Fruit fly (Drosophila melanogaster) whole organism, wandering third instar larva: ENCODE data around the gene ND-30.

Source experiments
- CG32264 ChIP-seq: fragments of 200-800 bp; sonication (Bioruptor generic); optimal IDR thresholded peaks from 2 replicates; lab custom pipeline; 2016; ENCODE audit warnings: missing biosample characterization, missing genetic modification characterization
- CG9705 ChIP-seq: fragments of 200-800 bp; sonication (Bioruptor generic); optimal IDR thresholded peaks from 2 replicates; lab custom pipeline; 2018; ENCODE audit warnings: missing biosample characterization, mild to moderate bottlenecking, missing genetic modification characterization
- Dfd ChIP-seq: fragments of >200 bp; optimal IDR thresholded peaks from 2 replicates; lab custom pipeline; 2017; ENCODE audit warnings: missing biosample characterization, missing genetic modification characterization
- GATAd ChIP-seq: sonication (Bioruptor generic); optimal IDR thresholded peaks from 2 replicates; lab custom pipeline; 2016; ENCODE audit warnings: missing biosample characterization, missing genetic modification characterization
- HLH106 ChIP-seq: fragments of 200-800 bp; optimal IDR thresholded peaks from 3 replicates; lab custom pipeline; 2019; ENCODE audit warnings: missing biosample characterization, mild to moderate bottlenecking, missing genetic modification characterization, moderate library complexity
- Hnf4 ChIP-seq: fragments of 200-800 bp; sonication (Bioruptor generic); optimal IDR thresholded peaks from 2 replicates; lab custom pipeline; 2016; ENCODE audit warnings: missing biosample characterization, mild to moderate bottlenecking, missing genetic modification characterization
- Hr78 ChIP-seq: fragments of >200 bp; optimal IDR thresholded peaks from 2 replicates; lab custom pipeline; 2017; ENCODE audit warnings: missing biosample characterization, missing genetic modification characterization
- Hr83 ChIP-seq: fragments of 200-300 bp; sonication (Bioruptor generic); optimal IDR thresholded peaks from 2 replicates; lab custom pipeline; 2016; ENCODE audit warnings: missing biosample characterization, mild to moderate bottlenecking, missing genetic modification characterization, moderate library complexity; ENCODE audit not compliant: poor library complexity, severe bottlenecking
- Mio ChIP-seq: sonication (Bioruptor generic); optimal IDR thresholded peaks from 2 replicates; lab custom pipeline; 2016; ENCODE audit warnings: missing biosample characterization, missing genetic modification characterization
- Myc ChIP-seq: fragments of >200 bp; optimal IDR thresholded peaks from 2 replicates; lab custom pipeline; 2017
- N ChIP-seq: fragments of >200 bp; optimal IDR thresholded peaks from 2 replicates; lab custom pipeline; 2018; ENCODE audit warnings: missing biosample characterization, missing external identifiers, missing genetic modification characterization
- OdsH ChIP-seq: fragments of 200-800 bp; sonication (Bioruptor generic); optimal IDR thresholded peaks from 2 replicates; lab custom pipeline; 2016; ENCODE audit warnings: missing biosample characterization, mild to moderate bottlenecking, missing genetic modification characterization
- Rel ChIP-seq, 2 experiments: fragments of 200-800 bp; sonication (Bioruptor generic) in 1 of 2; optimal IDR thresholded peaks; 2 replicates in 1 of 2; 3 replicates in 1 of 2; lab custom pipeline; 2016 to 2019; ENCODE audit warnings: mild to moderate bottlenecking in 2 of 2, missing biosample characterization in 2 of 2, missing genetic modification characterization in 2 of 2, moderate library complexity in 1 of 2
- Sp1 ChIP-seq: fragments of 200-800 bp; sonication (Bioruptor generic); optimal IDR thresholded peaks from 3 replicates; lab custom pipeline; 2019; ENCODE audit warnings: missing biosample characterization, mild to moderate bottlenecking, missing genetic modification characterization, moderate library complexity
- Vsx2 ChIP-seq: fragments of 200-300, 225-300 bp; sonication (Bioruptor generic); optimal IDR thresholded peaks from 2 replicates; lab custom pipeline; 2018; ENCODE audit warnings: missing biosample characterization, missing genetic modification characterization; ENCODE audit not compliant: partially characterized antibody
- br ChIP-seq: fragments of 200-800 bp; sonication (Bioruptor generic); optimal IDR thresholded peaks from 2 replicates; lab custom pipeline; 2016; ENCODE audit warnings: missing biosample characterization, missing genetic modification characterization
- brk ChIP-seq: fragments of 200-800 bp; sonication (Bioruptor generic); optimal IDR thresholded peaks from 2 replicates; lab custom pipeline; 2016; ENCODE audit warnings: missing biosample characterization, mild to moderate bottlenecking, missing genetic modification characterization
- dl ChIP-seq, 2 experiments: fragments of 175-275, 200-275 bp in 1 of 2; fragments of 200-275 bp in 1 of 2; sonication (Bioruptor generic); optimal IDR thresholded peaks; lab custom pipeline; 2018; ENCODE audit warnings: mild to moderate bottlenecking in 2 of 2, missing biosample characterization in 2 of 2, missing genetic modification characterization in 2 of 2, moderate library complexity in 2 of 2; ENCODE audit not compliant: partially characterized antibody in 2 of 2, insufficient read depth in 1 of 2
- dmrt93B ChIP-seq: fragments of 200-800 bp; sonication (Bioruptor generic); optimal IDR thresholded peaks from 2 replicates; lab custom pipeline; 2018; ENCODE audit warnings: missing biosample characterization, mild to moderate bottlenecking, missing genetic modification characterization
- dsf ChIP-seq: sonication (Bioruptor generic); optimal IDR thresholded peaks from 2 replicates; lab custom pipeline; 2016; ENCODE audit warnings: missing biosample characterization, missing genetic modification characterization, borderline replicate concordance
- ey ChIP-seq: fragments of 200-800 bp; sonication (Bioruptor generic); optimal IDR thresholded peaks from 2 replicates; lab custom pipeline; 2016; ENCODE audit warnings: missing biosample characterization, missing genetic modification characterization
- foxo ChIP-seq, 2 experiments: fragments of 200-800 bp; sonication (Bioruptor generic); optimal IDR thresholded peaks; 2 replicates in 1 of 2; 3 replicates in 1 of 2; lab custom pipeline; 2016 to 2017; ENCODE audit warnings: missing biosample characterization in 2 of 2, missing genetic modification characterization in 2 of 2
- fru ChIP-seq: fragments of 200-800 bp; sonication (Bioruptor generic); optimal IDR thresholded peaks from 3 replicates; lab custom pipeline; 2016; ENCODE audit warnings: missing biosample characterization, mild to moderate bottlenecking, missing genetic modification characterization
- h ChIP-seq: fragments of 200-800 bp; sonication (Bioruptor generic); optimal IDR thresholded peaks from 3 replicates; lab custom pipeline; 2016; ENCODE audit warnings: missing biosample characterization, mild to moderate bottlenecking, missing genetic modification characterization
- jim ChIP-seq: fragments of 175-275, 200-325 bp; sonication (Bioruptor generic); optimal IDR thresholded peaks from 2 replicates; lab custom pipeline; 2016; ENCODE audit warnings: missing biosample characterization, mild to moderate bottlenecking, missing genetic modification characterization
- lola ChIP-seq: fragments of >200 bp; optimal IDR thresholded peaks from 2 replicates; lab custom pipeline; 2017; ENCODE audit warnings: missing biosample characterization, missing genetic modification characterization
- pan ChIP-seq: fragments of >200 bp; optimal IDR thresholded peaks from 2 replicates; lab custom pipeline; 2017
- psq ChIP-seq: fragments of 200-800 bp; sonication (Bioruptor generic); optimal IDR thresholded peaks from 3 replicates; lab custom pipeline; 2017; ENCODE audit warnings: missing biosample characterization, mild to moderate bottlenecking, missing genetic modification characterization, moderate library complexity
- rgr ChIP-seq: fragments of 200-800 bp; sonication (Bioruptor generic); optimal IDR thresholded peaks from 3 replicates; lab custom pipeline; 2016; ENCODE audit warnings: missing biosample characterization, mild to moderate bottlenecking, missing genetic modification characterization
- sage ChIP-seq: fragments of 200-800 bp; sonication (Bioruptor generic); optimal IDR thresholded peaks from 2 replicates; lab custom pipeline; 2016; ENCODE audit warnings: missing biosample characterization, mild to moderate bottlenecking, missing genetic modification characterization
- sv ChIP-seq: fragments of 200-800 bp; sonication (Bioruptor generic); optimal IDR thresholded peaks from 3 replicates; lab custom pipeline; 2016; ENCODE audit warnings: missing biosample characterization, missing genetic modification characterization
- tai ChIP-seq: sonication (Bioruptor generic); optimal IDR thresholded peaks from 2 replicates; lab custom pipeline; 2016; ENCODE audit warnings: missing biosample characterization, missing genetic modification characterization
- usp ChIP-seq: fragments of >200 bp; optimal IDR thresholded peaks from 2 replicates; lab custom pipeline; 2017; ENCODE audit warnings: missing biosample characterization, missing genetic modification characterization
- woc ChIP-seq: sonication (Bioruptor generic); optimal IDR thresholded peaks from 2 replicates; lab custom pipeline; 2016; ENCODE audit warnings: missing biosample characterization, mild to moderate bottlenecking, missing genetic modification characterization

ND-30 gene

dm6 chr3L:3179474-3179873, 20.1 kb upstream of the ND-30 start (continued):
- no peak for TF ChIP-seq jim (GFP tag; lab: Kevin White, UChicago)
- TF ChIP-seq h, result peak; percentile 94
- no peak for TF ChIP-seq Dfd (GFP tag; lab: Kevin White, UChicago)
- peak; percentile 90 for TF ChIP-seq br (GFP tag; lab: Kevin White, UChicago)
- no peak for TF ChIP-seq sage (GFP tag; lab: Kevin White, UChicago)
- peak; percentile 48 for TF ChIP-seq CG9705
- no peak for TF ChIP-seq pan (lab: Kevin White, UChicago)
- peak; percentile 93 for TF ChIP-seq fru (GFP tag; lab: Kevin White, UChicago)
- peak; percentile 87 for TF ChIP-seq OdsH (GFP tag; lab: Kevin White, UChicago)
- TF ChIP-seq ey, result peak; percentile 84
- peak; percentile 64 for TF ChIP-seq Rel (GFP tag; optimal IDR thresholded peaks at IDR 0.05; lab: Kevin White, UChicago)
- no peak for TF ChIP-seq Rel (tag; optimal IDR thresholded peaks at IDR 0.05; lab: Kevin White, UChicago)
- TF ChIP-seq CG32264 (GFP tag; lab: Kevin White, UChicago), result peak; percentile 89
- peak; percentile 89 for TF ChIP-seq rgr (GFP tag; lab: Kevin White, UChicago)
- no peak for TF ChIP-seq usp (GFP tag; lab: Kevin White, UChicago)

DNA sequence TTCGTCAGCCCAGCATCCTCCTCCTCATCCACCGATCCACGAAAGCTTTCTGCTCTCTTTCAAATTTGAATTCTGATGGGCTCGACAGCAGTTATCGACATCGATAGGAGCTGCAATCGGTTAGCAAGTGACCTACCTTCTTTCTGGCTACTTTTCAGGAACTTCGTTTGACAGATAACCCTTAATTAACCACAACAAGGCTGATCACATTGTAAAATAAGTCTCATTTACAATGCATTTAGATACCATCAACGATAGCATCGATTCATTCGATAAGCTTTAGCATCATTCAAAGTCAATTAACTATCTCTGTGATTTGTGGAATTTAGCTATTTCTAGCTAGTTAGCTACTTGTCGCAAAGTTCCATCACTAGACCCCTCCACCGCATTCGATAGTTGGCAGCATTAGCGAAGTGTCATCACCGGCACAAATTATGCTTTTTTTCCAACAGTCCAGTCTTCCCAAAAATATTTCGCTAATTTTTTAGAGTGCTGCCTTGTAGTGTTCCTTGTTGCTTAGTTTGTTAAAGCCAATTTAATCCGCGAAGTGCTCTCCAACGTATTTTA, 19.2 kb upstream of the ND-30 start, which contains the start of the genes MnM and Girdin:
MnM (minus strand) TSS at position 51 of the 567 bp plus-strand sequence.
Girdin (plus strand) TSS at position 401 of the 567 bp plus-strand sequence.
- TF ChIP-seq foxo (GFP tag; optimal IDR thresholded peaks at IDR 0.05; lab: Kevin White, UChicago) (peak in 1 of 2 experiments; percentile 82), woc (GFP tag; lab: Kevin White, UChicago) (peak; percentile 89), brk (GFP tag; lab: Kevin White, UChicago) (no peak), Vsx2 (no peak), Hnf4 (GFP tag; lab: Kevin White, UChicago) (no peak), Myc (peak; percentile 94), OdsH (GFP tag; lab: Kevin White, UChicago) (peak; percentile 55), ey (peak; percentile 69), dmrt93B (peak; percentile 19), fru (GFP tag; lab: Kevin White, UChicago) (peak; percentile 70), br (GFP tag; lab: Kevin White, UChicago) (peak; percentile 73), Mio (GFP tag; lab: Kevin White, UChicago) (no peak), pan (lab: Kevin White, UChicago) (no peak), lola (GFP tag; lab: Kevin White, UChicago) (no peak), HLH106 (tag; lab: Kevin White, UChicago) (peak; percentile 65), GATAd (GFP tag; lab: Kevin White, UChicago) (peak; percentile 12), dl (GFP tag; optimal IDR thresholded peaks at IDR 0.05; lab: Kevin White, UChicago; ENCODE audit: insufficient read depth in 1 of 2, partially characterized antibody in 2 of 2) (no peak), Hr83 (GFP tag; lab: Kevin White, UChicago) (peak; percentile 57), sv (GFP tag; lab: Kevin White, UChicago) (peak; percentile 67), CG9705 (no peak), Hr78 (GFP tag; lab: Kevin White, UChicago) (no peak), sage (GFP tag; lab: Kevin White, UChicago) (no peak)
- TF ChIP-seq, all 38 proteins: peak for 12

- TF ChIP-seq psq (GFP tag; lab: Kevin White, UChicago), result no peak
- TF ChIP-seq Hr83 (GFP tag; lab: Kevin White, UChicago), result no peak
- TF ChIP-seq HLH106 (tag; lab: Kevin White, UChicago), result no peak
- TF ChIP-seq Hr78 (GFP tag; lab: Kevin White, UChicago), result no peak
- TF ChIP-seq tai (GFP tag; lab: Kevin White, UChicago), result no peak
- TF ChIP-seq Hnf4 (GFP tag; lab: Kevin White, UChicago), result no peak
- TF ChIP-seq Dfd (GFP tag; lab: Kevin White, UChicago), result no peak
- TF ChIP-seq br (GFP tag; lab: Kevin White, UChicago), result no peak
- no peak for TF ChIP-seq usp (GFP tag; lab: Kevin White, UChicago)
- TF ChIP-seq sage (GFP tag; lab: Kevin White, UChicago), result no peak
- no peak for TF ChIP-seq Sp1
- TF ChIP-seq ey, result no peak
- no peak for TF ChIP-seq Rel (GFP tag; optimal IDR thresholded peaks at IDR 0.05; lab: Kevin White, UChicago)
- no peak for TF ChIP-seq Rel (tag; optimal IDR thresholded peaks at IDR 0.05; lab: Kevin White, UChicago)
- no peak for TF ChIP-seq dsf
- TF ChIP-seq N (GFP tag; lab: Kevin White, UChicago), result no peak
- no peak for TF ChIP-seq sv (GFP tag; lab: Kevin White, UChicago)
- TF ChIP-seq fru (GFP tag; lab: Kevin White, UChicago), result no peak
- TF ChIP-seq Myc, result no peak
Measured at dm6 chr3L:3177872-3178271, 18.5 kb upstream of the ND-30 start.
